Worm (Caenorhabditis elegans): ENCODE results near the gene T04F8.7.
A peak's percentile ranks its signal among the peaks of the same experiment; 100 is the strongest.

The T04F8.7 gene

DNA sequence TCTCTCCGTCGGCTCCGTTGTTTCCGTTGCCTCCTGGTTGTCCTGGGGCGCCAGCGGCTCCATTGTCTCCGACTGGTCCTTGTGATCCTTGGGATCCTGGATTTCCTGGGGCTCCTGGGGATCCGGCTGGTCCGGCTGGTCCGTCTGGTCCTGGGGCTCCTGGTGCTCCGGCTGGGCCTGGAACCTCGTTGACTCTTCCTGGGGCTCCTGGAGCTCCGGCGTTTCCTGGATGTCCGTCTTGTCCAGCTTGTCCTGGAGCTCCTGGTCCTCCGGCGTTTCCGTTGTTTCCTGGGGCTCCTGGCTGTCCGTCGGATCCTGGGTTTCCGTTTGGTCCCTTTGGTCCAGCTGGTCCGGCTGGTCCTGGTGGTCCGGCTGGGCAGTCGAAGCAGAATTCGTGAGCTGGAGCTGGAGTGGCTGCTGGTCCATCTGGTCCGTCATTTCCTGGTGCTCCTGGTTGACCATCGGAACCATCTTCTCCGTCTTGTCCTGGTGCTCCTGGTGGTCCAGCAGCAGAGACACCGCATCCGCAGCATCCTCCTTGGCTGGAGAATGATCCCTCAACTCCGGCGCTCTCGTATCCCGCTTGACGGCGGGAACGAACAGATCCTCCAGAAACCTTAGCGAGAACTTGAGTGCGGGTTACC lies 30.8 kb upstream of the T04F8.7 start:
- TF ChIP-seq elt-1 (tag; optimal IDR thresholded peaks at IDR 0.05) (no peak), nhr-76 (tag; optimal IDR thresholded peaks at IDR 0.05) (no peak), ztf-4 (tag; optimal IDR thresholded peaks at IDR 0.05) (no peak), lin-39 (tag; optimal IDR thresholded peaks at IDR 0.05) (no peak), nhr-43 (tag; optimal IDR thresholded peaks at IDR 0.05; ENCODE audit: poor library complexity, severe bottlenecking) (no peak), nhr-67 (tag; optimal IDR thresholded peaks at IDR 0.05) (no peak), skn-1 (tag; optimal IDR thresholded peaks at IDR 0.05) (no peak), mml-1 (tag; optimal IDR thresholded peaks at IDR 0.05) (no peak), tbx-2 (tag; optimal IDR thresholded peaks at IDR 0.05) (no peak), elt-2 (tag; optimal IDR thresholded peaks at IDR 0.05) (no peak), unc-39 (tag; optimal IDR thresholded peaks at IDR 0.05) (no peak), ama-1 (optimal IDR thresholded peaks at IDR 0.05) (no peak), ZK546.5 (tag; optimal IDR thresholded peaks at IDR 0.05) (no peak), lsy-12 (tag; optimal IDR thresholded peaks at IDR 0.05) (no peak)

DNA sequence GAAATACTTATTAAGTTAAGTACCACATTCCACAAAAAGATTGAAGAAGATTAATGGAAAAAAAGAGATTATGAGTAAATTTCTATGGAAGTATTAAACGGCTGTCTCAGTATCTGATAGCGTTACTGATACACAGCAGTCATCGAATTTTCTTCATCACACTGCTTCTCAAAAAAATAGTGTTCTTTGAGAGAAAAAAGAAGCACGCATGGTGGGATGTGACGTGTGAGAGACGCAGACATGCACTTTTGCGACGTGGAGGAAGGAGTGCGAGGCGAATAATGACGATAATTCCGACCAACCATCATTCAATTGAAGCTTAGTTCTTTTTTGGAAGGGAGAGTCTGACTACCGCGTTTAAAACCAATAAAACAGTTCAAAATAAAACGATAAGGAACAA lies 29.4 kb upstream of the T04F8.7 start, which contains the start of gene C44C10.11:
C44C10.11 (minus strand) TSS at position 115 of the 400 bp plus-strand sequence.
- no peak for TF ChIP-seq nhr-76 (tag; optimal IDR thresholded peaks at IDR 0.05)
- TF ChIP-seq nhr-25 (tag; optimal IDR thresholded peaks at IDR 0.05) = peak; percentile 49
- TF ChIP-seq aly-2 (tag; optimal IDR thresholded peaks at IDR 0.05) = no peak
- peak; percentile 81 for TF ChIP-seq elt-2 (tag; optimal IDR thresholded peaks at IDR 0.05)
- TF ChIP-seq nfya-1 (tag; optimal IDR thresholded peaks at IDR 0.05; ENCODE audit: insufficient read depth) = peak; percentile 65
- TF ChIP-seq pqm-1 (tag; optimal IDR thresholded peaks at IDR 0.05) = peak; percentile 87
- no peak for TF ChIP-seq tbx-2 (tag; optimal IDR thresholded peaks at IDR 0.05)
- TF ChIP-seq lsy-12 (tag; optimal IDR thresholded peaks at IDR 0.05) = no peak
- no peak for TF ChIP-seq fos-1 (tag; optimal IDR thresholded peaks at IDR 0.05)
- TF ChIP-seq hmg-11 (tag; optimal IDR thresholded peaks at IDR 0.05) = peak; percentile 15
- no peak for TF ChIP-seq skn-1 (tag; optimal IDR thresholded peaks at IDR 0.05)
- TF ChIP-seq mml-1 (tag; optimal IDR thresholded peaks at IDR 0.05) = no peak
- peak; percentile 58 for TF ChIP-seq jun-1 (tag; optimal IDR thresholded peaks at IDR 0.05)
- peak; percentile 39 for TF ChIP-seq lin-39 (tag; optimal IDR thresholded peaks at IDR 0.05)
- peak; percentile 33 for TF ChIP-seq nhr-23 (tag; optimal IDR thresholded peaks at IDR 0.05)
- TF ChIP-seq zag-1 (tag; optimal IDR thresholded peaks at IDR 0.05) = no peak
- TF ChIP-seq snpc-4 (tag; optimal IDR thresholded peaks at IDR 0.05) = no peak
- no peak for TF ChIP-seq nhr-12 (tag; optimal IDR thresholded peaks at IDR 0.05)
- TF ChIP-seq nhr-67 (tag; optimal IDR thresholded peaks at IDR 0.05) = no peak
- peak; percentile 17 for TF ChIP-seq egl-27 (tag; optimal IDR thresholded peaks at IDR 0.05)
- TF ChIP-seq ama-1 (optimal IDR thresholded peaks at IDR 0.05) = no peak
- no peak for TF ChIP-seq pha-4 (tag; optimal IDR thresholded peaks at IDR 0.05)
- no peak for TF ChIP-seq fkh-2 (tag; optimal IDR thresholded peaks at IDR 0.05)

DNA sequence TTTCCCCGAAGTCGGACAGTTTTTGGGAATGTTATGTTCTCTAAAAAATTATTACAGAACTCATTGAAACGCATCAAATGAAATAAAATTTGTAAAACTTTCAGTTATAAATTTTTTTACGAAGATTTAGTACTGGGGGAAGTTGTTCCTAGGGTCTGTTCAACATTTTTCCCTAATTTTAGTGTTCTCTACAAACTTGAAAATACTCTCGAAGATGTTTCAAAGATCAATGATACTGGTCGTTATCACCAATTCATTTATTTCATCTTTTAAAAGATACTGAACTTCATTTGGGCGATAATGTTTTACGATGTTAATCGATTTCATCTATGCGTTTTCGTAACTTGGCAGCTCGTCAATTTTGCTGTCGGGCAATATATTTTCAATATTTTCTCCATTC lies 21.5 kb upstream of the T04F8.7 start, which contains the start of gene C44C10.3:
C44C10.3 (plus strand) TSS at position 301 of the 400 bp plus-strand sequence.
- TF ChIP-seq hmg-11 (tag; optimal IDR thresholded peaks at IDR 0.05) (no peak), ztf-4 (tag; optimal IDR thresholded peaks at IDR 0.05) (no peak), ceh-82 (tag; optimal IDR thresholded peaks at IDR 0.05) (no peak), ceh-16 (tag; optimal IDR thresholded peaks at IDR 0.05) (no peak), lsy-12 (tag; optimal IDR thresholded peaks at IDR 0.05) (no peak), nhr-77 (tag; optimal IDR thresholded peaks at IDR 0.05) (no peak), ceh-28 (tag; optimal IDR thresholded peaks at IDR 0.05) (no peak), elt-2 (tag; optimal IDR thresholded peaks at IDR 0.05) (no peak), mml-1 (tag; optimal IDR thresholded peaks at IDR 0.05) (no peak), jun-1 (tag; optimal IDR thresholded peaks at IDR 0.05) (no peak), ceh-9 (tag; optimal IDR thresholded peaks at IDR 0.05) (no peak), nhr-23 (tag; optimal IDR thresholded peaks at IDR 0.05) (no peak), unc-39 (tag; optimal IDR thresholded peaks at IDR 0.05) (no peak), ztf-11 (tag; optimal IDR thresholded peaks at IDR 0.05) (no peak), egl-27 (tag; optimal IDR thresholded peaks at IDR 0.05) (no peak), eor-1 (tag; optimal IDR thresholded peaks at IDR 0.05) (no peak), fkh-10 (GFP tag; optimal IDR thresholded peaks at IDR 0.05) (no peak), egl-5 (tag; optimal IDR thresholded peaks at IDR 0.05) (no peak), sea-2 (GFP tag; optimal IDR thresholded peaks at IDR 0.05) (no peak)

Data from whole organism, L3 larva.